Fruit fly (Drosophila melanogaster): ENCODE data around the gene CG13877.

The CG13877 gene

DNA sequence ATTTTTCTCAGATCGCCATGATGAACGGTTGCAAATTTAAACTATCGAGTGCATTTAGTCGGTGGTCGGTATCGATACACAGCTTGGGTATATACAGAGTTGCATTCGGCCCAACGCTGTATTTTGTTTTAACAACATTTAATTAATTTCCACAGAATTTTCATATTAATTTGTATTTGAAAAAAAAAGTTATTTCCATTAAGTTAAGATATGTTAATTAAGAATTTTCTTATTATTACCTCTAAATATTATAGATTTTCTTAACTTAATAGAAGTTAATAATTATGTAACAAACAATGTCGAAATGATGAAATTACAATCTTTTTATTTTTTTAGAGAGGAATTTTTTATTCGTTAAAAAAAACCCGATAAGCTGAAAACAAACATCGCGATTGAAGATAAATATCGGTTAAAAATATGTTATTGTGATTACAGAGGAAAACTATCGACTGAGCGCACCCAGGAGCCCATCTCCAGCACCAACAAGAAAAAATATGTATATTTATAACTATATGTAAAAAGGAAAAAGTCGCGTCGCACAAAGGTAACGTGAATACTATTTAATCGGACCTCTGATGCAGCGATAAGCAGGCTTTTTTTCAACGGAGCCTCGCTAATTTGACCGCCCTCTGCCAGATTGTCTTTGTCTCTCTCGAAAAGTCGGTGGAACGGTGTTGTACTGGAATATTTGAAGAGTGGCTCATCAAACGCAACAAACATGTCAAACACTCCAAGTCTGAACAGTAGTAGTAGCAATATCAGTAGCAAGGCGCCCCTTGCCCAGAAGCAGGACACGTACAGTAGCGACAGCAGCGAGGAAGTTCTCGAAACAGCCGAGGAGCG lies 17.9 kb upstream of the CG13877 start, which contains the start of the genes rno and mri (continued):
- TF ChIP-seq salm (tag; optimal IDR thresholded peaks at IDR 0.05) (no peak), BtbVII (GFP tag; optimal IDR thresholded peaks at IDR 0.05) (peak; percentile 3), tio (GFP tag; optimal IDR thresholded peaks at IDR 0.05) (no peak), Gug (GFP tag; IDR thresholded peaks at IDR 0.05) (peak; percentile 58; the same call in 3 of the 4 replicates), Fer1 (GFP tag; optimal IDR thresholded peaks at IDR 0.05) (peak; percentile 16), CG34224 (GFP tag; IDR thresholded peaks at IDR 0.05; ENCODE audit: partially characterized antibody) (peak; percentile 94), CG8944 (GFP tag; optimal IDR thresholded peaks at IDR 0.05) (no peak), CG6683 (GFP tag; optimal IDR thresholded peaks at IDR 0.05) (peak; percentile 15), CG13775 (GFP tag; optimal IDR thresholded peaks at IDR 0.05) (peak; percentile 87), CG2712 (tag; optimal IDR thresholded peaks at IDR 0.05) (peak; percentile 86), Tbp (GFP tag; optimal IDR thresholded peaks at IDR 0.05) (no peak), ERR (GFP tag; optimal IDR thresholded peaks at IDR 0.05) (no peak), fru (optimal IDR thresholded peaks at IDR 0.05) (no peak), her (GFP tag; optimal IDR thresholded peaks at IDR 0.05) (no peak), CG1233 (GFP tag; optimal IDR thresholded peaks at IDR 0.05) (peak; percentile 68), CG4404 (GFP tag; IDR thresholded peaks at IDR 0.05) (peak; percentile 38; the same call in 1 of the 2 replicates), Aef1 (GFP tag; IDR thresholded peaks at IDR 0.05) (peak; percentile 47; the same call in 2 of the 3 replicates), vfl (GFP tag; optimal IDR thresholded peaks at IDR 0.05) (no peak), CG3847 (GFP tag; IDR thresholded peaks at IDR 0.05) (peak; percentile 66; the same call in 1 of the 2 replicates), CG33213 (GFP tag; optimal IDR thresholded peaks at IDR 0.05) (no peak), pho (GFP tag; optimal IDR thresholded peaks at IDR 0.05) (peak; percentile 48), CG7963 (GFP tag; IDR thresholded peaks at IDR 0.05; ENCODE audit: partially characterized antibody) (peak; percentile 86), aop (GFP tag; IDR thresholded peaks at IDR 0.05) (no peak), slbo (GFP tag; IDR thresholded peaks at IDR 0.05) (peak; percentile 78), CTCF (GFP tag; optimal IDR thresholded peaks at IDR 0.05) (no peak), CG12219 (GFP tag; optimal IDR thresholded peaks at IDR 0.05) (no peak), ssp (GFP tag; IDR thresholded peaks at IDR 0.05) (peak; percentile 53), CG10543 (GFP tag; optimal IDR thresholded peaks at IDR 0.05) (peak; percentile 85), lmd (GFP tag; IDR thresholded peaks at IDR 0.05) (peak; percentile 62), CG7556 (GFP tag; optimal IDR thresholded peaks at IDR 0.05) (peak; percentile 69), gt (GFP tag; IDR thresholded peaks at IDR 0.05) (no peak), NfI (GFP tag; optimal IDR thresholded peaks at IDR 0.05) (peak; percentile 67), bsh (GFP tag; optimal IDR thresholded peaks at IDR 0.05) (peak in 1 of 2 experiments; percentile 71), hbn (GFP tag; IDR thresholded peaks at IDR 0.05; ENCODE audit: partially characterized antibody) (peak; percentile 91), h (optimal IDR thresholded peaks at IDR 0.05) (no peak), slp2 (GFP tag; optimal IDR thresholded peaks at IDR 0.05) (no peak), cad (GFP tag; optimal IDR thresholded peaks at IDR 0.05) (no peak), dmrt11E (tag; optimal IDR thresholded peaks at IDR 0.05) (peak; percentile 76), CG32767 (GFP tag; IDR thresholded peaks at IDR 0.05) (peak; percentile 82), maf-S (GFP tag; optimal IDR thresholded peaks at IDR 0.05) (no peak), ac (GFP tag; optimal IDR thresholded peaks at IDR 0.05) (no peak), nmo (GFP tag; optimal IDR thresholded peaks at IDR 0.05) (peak; percentile 86), Hmx (GFP tag; optimal IDR thresholded peaks at IDR 0.05) (no peak), HLH4C (GFP tag; IDR thresholded peaks at IDR 0.05; ENCODE audit: partially characterized antibody) (peak; percentile 91), Bgb (GFP tag; IDR thresholded peaks at IDR 0.05; ENCODE audit: partially characterized antibody) (peak; percentile 95), CG9609 (GFP tag; optimal IDR thresholded peaks at IDR 0.05) (no peak), CG3065 (GFP tag; optimal IDR thresholded peaks at IDR 0.05) (no peak), abd-A (tag; optimal IDR thresholded peaks at IDR 0.05) (no peak), CG31224 (GFP tag; IDR thresholded peaks at IDR 0.05) (no peak; the same call in 1 of the 2 replicates), CG1647 (GFP tag; optimal IDR thresholded peaks at IDR 0.05) (no peak), p53 (GFP tag; optimal IDR thresholded peaks at IDR 0.05) (no peak)
